Fruit fly (Drosophila melanogaster) whole organism, embryonic: ENCODE data around the gene Iru.

Experiments
- CG10959 ChIP-seq: fragments of 200-800 bp; sonication (Bioruptor generic); IDR thresholded peaks from 2 replicates; pipeline ENCODE4 v1.3.6; 2022; ENCODE audit warnings: missing biosample characterization, missing genetic modification characterization
- CG11093 ChIP-seq: fragments of 200-800 bp; sonication (Bioruptor generic); IDR thresholded peaks from 3 replicates; pipeline ENCODE4 v1.3.6; 2022; ENCODE audit warnings: missing biosample characterization, missing genetic modification characterization
- CG11695 ChIP-seq: fragments of 200-800 bp; sonication (Bioruptor generic); IDR thresholded peaks from 3 replicates; pipeline ENCODE4 v1.3.6; 2022; ENCODE audit warnings: missing biosample characterization, missing genetic modification characterization
- CG12299 ChIP-seq: fragments of 200-800 bp; sonication (Bioruptor generic); optimal IDR thresholded peaks from 2 replicates; lab custom pipeline; 2018; ENCODE audit warnings: missing biosample characterization, mild to moderate bottlenecking, missing genetic modification characterization
- CG13624 ChIP-seq: fragments of 200-800 bp; sonication (Bioruptor generic); optimal IDR thresholded peaks from 2 replicates; lab custom pipeline; 2016; ENCODE audit warnings: missing biosample characterization, missing genetic modification characterization
- CG14710 ChIP-seq: fragments of 200-800 bp; sonication (Bioruptor generic); optimal IDR thresholded peaks from 3 replicates; lab custom pipeline; 2019; ENCODE audit warnings: missing biosample characterization, mild to moderate bottlenecking, missing genetic modification characterization, moderate library complexity
- CG1529 ChIP-seq: fragments of 200-800 bp; sonication (Bioruptor generic); optimal IDR thresholded peaks from 3 replicates; lab custom pipeline; 2018; ENCODE audit warnings: missing biosample characterization, missing genetic modification characterization
- CG15514 ChIP-seq: fragments of 200-800 bp; sonication (Bioruptor generic); optimal IDR thresholded peaks from 3 replicates; lab custom pipeline; 2017; ENCODE audit warnings: missing biosample characterization, missing genetic modification characterization, mild to moderate bottlenecking, moderate library complexity, missing genetic modification reagents
- CG1647 ChIP-seq: fragments of 200-800 bp; sonication (Bioruptor generic); optimal IDR thresholded peaks from 3 replicates; lab custom pipeline; 2016; ENCODE audit warnings: missing biosample characterization, missing genetic modification characterization
- CG2129 ChIP-seq: fragments of 200-800 bp; sonication (Bioruptor generic); IDR thresholded peaks from 2 replicates; pipeline ENCODE4 v1.3.6; 2022; ENCODE audit warnings: missing biosample characterization, missing genetic modification characterization; ENCODE audit not compliant: partially characterized antibody
- CG2199 ChIP-seq: fragments of 200-800 bp; sonication (Bioruptor generic); IDR thresholded peaks from 3 replicates; pipeline ENCODE4 v1.3.6; 2022; ENCODE audit warnings: missing biosample characterization, missing genetic modification characterization
- CG30403 ChIP-seq: fragments of 200-800 bp; sonication (Bioruptor generic); optimal IDR thresholded peaks from 3 replicates; lab custom pipeline; 2016; ENCODE audit warnings: missing biosample characterization, missing genetic modification characterization
- CG34422 ChIP-seq: fragments of 200-800 bp; sonication (Bioruptor generic); IDR thresholded peaks from 3 replicates; pipeline ENCODE4 v1.3.6; 2022; ENCODE audit warnings: missing biosample characterization, missing genetic modification characterization
- CG7745 ChIP-seq: fragments of 200-800 bp; sonication (Bioruptor generic); optimal IDR thresholded peaks from 2 replicates; lab custom pipeline; 2018; ENCODE audit warnings: missing biosample characterization, mild to moderate bottlenecking, missing genetic modification characterization, moderate library complexity
- CG7839 ChIP-seq: fragments of 200-800 bp; sonication (Bioruptor generic); optimal IDR thresholded peaks from 3 replicates; lab custom pipeline; 2018; ENCODE audit warnings: missing biosample characterization, mild to moderate bottlenecking, missing genetic modification characterization, moderate library complexity
- CG8281 ChIP-seq: fragments of 200-800 bp; sonication (Bioruptor generic); optimal IDR thresholded peaks from 2 replicates; lab custom pipeline; 2018; ENCODE audit warnings: missing biosample characterization, mild to moderate bottlenecking, missing genetic modification characterization, moderate library complexity
- CrebB ChIP-seq: fragments of 200-800 bp; sonication (Bioruptor generic); optimal IDR thresholded peaks from 3 replicates; lab custom pipeline; 2018; ENCODE audit warnings: missing biosample characterization, mild to moderate bottlenecking, missing genetic modification characterization
- Dek ChIP-seq: fragments of 200-800 bp; sonication (Bioruptor generic); optimal IDR thresholded peaks from 3 replicates; lab custom pipeline; 2019; ENCODE audit warnings: missing biosample characterization, mild to moderate bottlenecking, missing genetic modification characterization, moderate library complexity
- ERR ChIP-seq: fragments of 200-800 bp; sonication (Bioruptor generic); optimal IDR thresholded peaks from 2 replicates; lab custom pipeline; 2016; ENCODE audit warnings: missing biosample characterization, missing genetic modification characterization
- H2.0 ChIP-seq: fragments of 200-800 bp; sonication (Bioruptor generic); IDR thresholded peaks from 2 replicates; pipeline ENCODE4 v1.3.6; 2022; ENCODE audit warnings: missing biosample characterization, missing genetic modification characterization
- HHEX ChIP-seq: fragments of 200-800 bp; sonication (Bioruptor generic); optimal IDR thresholded peaks from 3 replicates; lab custom pipeline; 2017; ENCODE audit warnings: missing biosample characterization, mild to moderate bottlenecking, missing genetic modification characterization, missing genetic modification reagents
- HLHmδ ChIP-seq: fragments of 200-800 bp; sonication (Bioruptor generic); optimal IDR thresholded peaks from 2 replicates; lab custom pipeline; 2018; ENCODE audit warnings: missing biosample characterization, mild to moderate bottlenecking, missing genetic modification characterization, moderate library complexity
- Lim3 ChIP-seq: fragments of 200-800 bp; sonication (Bioruptor generic); IDR thresholded peaks from 2 replicates; pipeline ENCODE4 v1.3.6; 2022; ENCODE audit warnings: missing biosample characterization, missing genetic modification characterization
- Med ChIP-seq: fragments of 200-800 bp; sonication (Bioruptor generic); peaks from one replicate; lab custom pipeline; 2016; ENCODE audit warnings: missing biosample characterization, missing genetic modification characterization, mild to moderate bottlenecking, inconsistent platforms, moderate library complexity
- Rfx ChIP-seq: fragments of 200-800 bp; sonication (Bioruptor generic); IDR thresholded peaks from 2 replicates; pipeline ENCODE4 v1.3.6; 2022; ENCODE audit warnings: missing biosample characterization, missing genetic modification characterization
- Trl ChIP-seq, 3 experiments: fragments of >200 bp in 2 of 3; fragments of 200-800 bp in 1 of 3; sonication (Bioruptor generic) in 1 of 3; optimal IDR thresholded peaks; 2 replicates in 1 of 3; 3 replicates in 2 of 3; lab custom pipeline; 2016 to 2017; ENCODE audit warnings: missing biosample characterization in 1 of 3, missing genetic modification characterization in 1 of 3
- YL-1 ChIP-seq: fragments of 200-800 bp; sonication (Bioruptor generic); optimal IDR thresholded peaks from 3 replicates; lab custom pipeline; 2017; ENCODE audit warnings: missing biosample characterization, mild to moderate bottlenecking, missing genetic modification characterization
- crol ChIP-seq: fragments of 200-800 bp; sonication (Bioruptor generic); IDR thresholded peaks from 2 replicates; pipeline ENCODE4 v1.3.6; 2022; ENCODE audit warnings: missing biosample characterization, missing genetic modification characterization
- crp ChIP-seq, 2 experiments: fragments of 200-800 bp; sonication (Bioruptor generic); optimal IDR thresholded peaks; 2 replicates in 1 of 2; 3 replicates in 1 of 2; lab custom pipeline; 2017; ENCODE audit warnings: missing biosample characterization in 2 of 2, missing genetic modification characterization in 2 of 2, mild to moderate bottlenecking in 1 of 2, moderate library complexity in 1 of 2
- cwo ChIP-seq: fragments of 200-800 bp; sonication (Bioruptor generic); optimal IDR thresholded peaks from 3 replicates; lab custom pipeline; 2017; ENCODE audit warnings: missing biosample characterization, missing genetic modification characterization, mild to moderate bottlenecking, moderate library complexity, missing genetic modification reagents
- gce ChIP-seq: fragments of 200-800 bp; sonication (Bioruptor generic); IDR thresholded peaks from 3 replicates; pipeline ENCODE4 v1.3.6; 2022; ENCODE audit warnings: missing biosample characterization, missing genetic modification characterization
- hkb ChIP-seq, 2 experiments: fragments of 200-800 bp in 1 of 2; fragments of >200 bp in 1 of 2; sonication (Bioruptor generic) in 1 of 2; IDR thresholded peaks in 1 of 2; optimal IDR thresholded peaks in 1 of 2; 2 replicates each; pipeline versions ENCODE4 v1.3.6 to Lab custom; 2017 to 2022; ENCODE audit warnings: missing biosample characterization in 1 of 2, missing genetic modification characterization in 1 of 2
- insv ChIP-seq, 2 experiments: fragments of 200-800 bp; sonication (Bioruptor generic); optimal IDR thresholded peaks; 3 replicates each; lab custom pipeline; 2016 to 2018; ENCODE audit warnings: missing biosample characterization in 2 of 2, missing genetic modification characterization in 2 of 2
- jigr1 ChIP-seq: fragments of 200-800 bp; sonication (Bioruptor generic); IDR thresholded peaks from 3 replicates; pipeline ENCODE4 v1.3.6; 2022; ENCODE audit warnings: missing biosample characterization, missing genetic modification characterization
- kah ChIP-seq: fragments of 200-800 bp; sonication (Bioruptor generic); optimal IDR thresholded peaks from 2 replicates; lab custom pipeline; 2018; ENCODE audit warnings: missing biosample characterization, mild to moderate bottlenecking, missing genetic modification characterization
- klu ChIP-seq: fragments of 200-800 bp; sonication (Bioruptor generic); IDR thresholded peaks from 2 replicates; pipeline ENCODE4 v1.3.6; 2022; ENCODE audit warnings: missing biosample characterization, missing genetic modification characterization
- mirr ChIP-seq: fragments of 200-800 bp; sonication (Bioruptor generic); optimal IDR thresholded peaks from 3 replicates; lab custom pipeline; 2018; ENCODE audit warnings: missing biosample characterization, mild to moderate bottlenecking, missing genetic modification characterization
- repo ChIP-seq: fragments of 200-800 bp; sonication (Bioruptor generic); optimal IDR thresholded peaks from 2 replicates; lab custom pipeline; 2016; ENCODE audit warnings: missing biosample characterization, missing genetic modification characterization
- row ChIP-seq: fragments of 200-800 bp; sonication (Bioruptor generic); IDR thresholded peaks from 3 replicates; pipeline ENCODE4 v1.3.6; 2022; ENCODE audit warnings: missing biosample characterization, missing genetic modification characterization
- sima ChIP-seq: fragments of 200-800 bp; sonication (Bioruptor generic); optimal IDR thresholded peaks from 2 replicates; lab custom pipeline; 2016; ENCODE audit warnings: missing biosample characterization, missing genetic modification characterization
- sob ChIP-seq: fragments of 200-800 bp; sonication (Bioruptor generic); IDR thresholded peaks from 2 replicates; pipeline ENCODE4 v1.3.6; 2022; ENCODE audit warnings: missing biosample characterization, missing genetic modification characterization
- sqz ChIP-seq: fragments of 200-800 bp; sonication (Bioruptor generic); optimal IDR thresholded peaks from 3 replicates; lab custom pipeline; 2018; ENCODE audit warnings: missing biosample characterization, mild to moderate bottlenecking, missing genetic modification characterization
- sr ChIP-seq: fragments of 200-800 bp; sonication (Bioruptor generic); IDR thresholded peaks from 3 replicates; pipeline ENCODE4 v1.3.6; 2022; ENCODE audit warnings: missing biosample characterization, missing genetic modification characterization
- tna ChIP-seq: fragments of 200-800 bp; sonication (Bioruptor generic); IDR thresholded peaks from 2 replicates; pipeline ENCODE4 v1.3.6; 2022; ENCODE audit warnings: missing biosample characterization, missing genetic modification characterization; ENCODE audit not compliant: partially characterized antibody
- tx ChIP-seq: fragments of 200-800 bp; sonication (Bioruptor generic); optimal IDR thresholded peaks from 2 replicates; lab custom pipeline; 2016; ENCODE audit warnings: missing biosample characterization, missing genetic modification characterization
- yki ChIP-seq: fragments of >200 bp; optimal IDR thresholded peaks from 3 replicates; lab custom pipeline; 2018
- zfh2 ChIP-seq: fragments of 200-800 bp; sonication (Bioruptor generic); optimal IDR thresholded peaks from 2 replicates; lab custom pipeline; 2016; ENCODE audit warnings: missing biosample characterization, missing genetic modification characterization

Gene Iru

DNA sequence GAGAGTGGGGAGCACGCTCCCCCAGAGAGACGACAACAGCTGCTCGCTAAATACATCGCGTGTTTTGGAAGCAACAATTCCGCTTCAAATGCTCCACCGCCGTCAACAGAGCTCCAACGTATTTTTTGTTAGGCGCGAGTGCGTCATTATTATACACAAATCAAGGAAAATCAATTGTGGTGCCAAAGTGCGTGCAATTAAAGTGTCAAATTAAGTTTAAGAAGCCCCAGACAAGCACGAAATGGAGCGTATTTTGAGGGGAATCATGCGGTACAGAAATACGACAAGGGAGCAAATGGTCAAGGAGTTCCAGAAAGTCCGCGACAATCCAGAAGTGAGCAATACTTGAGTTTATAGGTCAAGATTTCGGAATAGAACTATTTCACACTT, 25.5 kb upstream of the Iru start, which contains the start of gene CAHbeta (continued):
- TF ChIP-seq Rfx (peak; percentile 19; the same call in 1 of the 2 replicates), hkb (optimal IDR thresholded peaks at IDR 0.05; lab: Kevin White, UChicago) (no peak), hkb (GFP tag; IDR thresholded peaks at IDR 0.05; lab: Robert Waterston, UW) (peak; percentile 44; the same call in 1 of the 2 replicates), sqz (GFP tag; lab: Kevin White, UChicago) (peak; percentile 63), CG12299 (tag; lab: Kevin White, UChicago) (peak; percentile 56), CG34422 (peak; percentile 12; the same call in 1 of the 3 replicates)

DNA sequence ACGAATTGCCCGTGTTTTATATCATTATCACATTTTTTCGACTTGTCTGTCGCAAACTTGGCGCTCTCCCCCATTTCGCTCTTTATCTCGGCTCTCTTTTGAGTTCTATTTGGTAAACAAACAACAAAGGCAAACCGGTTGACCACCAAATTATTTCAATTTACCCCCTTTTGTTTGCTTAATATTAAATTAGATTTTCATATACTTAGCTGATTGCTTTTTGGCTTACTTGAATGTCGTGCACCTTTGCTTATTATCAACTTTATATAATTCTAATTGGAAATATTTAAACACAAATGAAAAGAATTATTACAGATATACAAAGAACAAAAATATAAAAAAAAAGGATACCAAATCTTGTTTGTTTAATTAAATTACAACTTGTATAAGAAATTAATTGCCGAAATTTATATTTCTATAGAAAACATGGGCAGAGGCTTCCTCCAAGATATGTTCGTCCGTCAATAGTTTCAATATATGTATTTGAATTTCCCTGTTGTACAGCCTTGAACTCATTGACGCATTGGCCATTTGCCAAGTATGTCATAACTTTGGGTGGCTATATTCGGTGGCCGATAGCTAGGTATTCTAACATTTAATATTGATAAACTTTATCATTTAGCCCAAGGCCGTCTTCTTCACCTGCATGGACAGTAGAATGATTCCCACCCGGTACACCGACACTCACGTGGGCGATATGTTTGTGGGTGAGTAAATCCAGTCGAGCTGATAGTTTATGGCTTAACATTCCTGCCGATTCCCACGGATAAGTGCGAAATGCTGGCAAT, 24.9 kb upstream of the Iru start:
- TF ChIP-seq Dek (tag; lab: Kevin White, UChicago) (no peak), YL-1 (no peak), sob (GFP tag; lab: Robert Waterston, UW) (peak; percentile 6; the same call in 1 of the 2 replicates), tna (GFP tag; lab: Robert Waterston, UW) (peak; percentile 13; the same call in 1 of the 2 replicates), Med (GFP tag; lab: Kevin White, UChicago) (peak; percentile 64), cwo (no peak), CG15514 (GFP tag; lab: Kevin White, UChicago) (no peak), HHEX (no peak), CG2199 (GFP tag; lab: Robert Waterston, UW) (peak; percentile 12; the same call in 1 of the 3 replicates), Lim3 (GFP tag; lab: Robert Waterston, UW) (0 out of 2 replicates have a peak, but pooled peaks have one; percentile 12), repo (GFP tag; lab: Kevin White, UChicago) (no peak), CG8281 (peak; percentile 32), CG1647 (GFP tag; lab: Kevin White, UChicago) (no peak), jigr1 (no peak), yki (lab: Kevin White, UChicago) (no peak), Trl (optimal IDR thresholded peaks at IDR 0.05; lab: Kevin White, UChicago) (peak in 1 of 2 experiments; percentile 50), Trl (GFP tag; optimal IDR thresholded peaks at IDR 0.05; lab: Kevin White, UChicago) (no peak), mirr (peak; percentile 57), sr (GFP tag; lab: Robert Waterston, UW) (0 out of 3 replicates have a peak, but pooled peaks have one; percentile 4), gce (no peak), ERR (GFP tag; lab: Kevin White, UChicago) (no peak), CG13624 (GFP tag; lab: Kevin White, UChicago) (no peak), sima (GFP tag; lab: Kevin White, UChicago) (no peak), CG7745 (tag; lab: Kevin White, UChicago) (peak; percentile 56), CrebB (tag; lab: Kevin White, UChicago) (no peak), tx (GFP tag; lab: Kevin White, UChicago) (no peak), H2.0 (no peak), CG14710 (tag; lab: Kevin White, UChicago) (no peak), HLHmδ (GFP tag; lab: Kevin White, UChicago) (no peak), CG10959 (GFP tag; lab: Robert Waterston, UW) (no peak), kah (GFP tag; lab: Kevin White, UChicago) (no peak), row (no peak), CG1529 (GFP tag; lab: Kevin White, UChicago) (no peak), CG2129 (no peak), insv (GFP tag; optimal IDR thresholded peaks at IDR 0.05; lab: Kevin White, UChicago) (no peak), zfh2 (GFP tag; lab: Kevin White, UChicago) (no peak), CG11695 (GFP tag; lab: Robert Waterston, UW) (peak; percentile 56; the same call in 2 of the 3 replicates), crol (GFP tag; lab: Robert Waterston, UW) (no peak), CG30403 (GFP tag; lab: Kevin White, UChicago) (no peak), CG11093 (no peak), CG7839 (tag; lab: Kevin White, UChicago) (no peak), crp (GFP tag; optimal IDR thresholded peaks at IDR 0.05; lab: Kevin White, UChicago) (no peak), klu (GFP tag; lab: Robert Waterston, UW) (no peak)
